Fruit fly (Drosophila melanogaster) whole organism, embryonic: ENCODE results near the gene CG5938.

Experiments used
- Adf1 ChIP-seq: fragments of 200-800 bp; sonication (Bioruptor generic); IDR thresholded peaks from 2 replicates; pipeline ENCODE4 v1.3.6; 2022; ENCODE audit warnings: missing biosample characterization, missing genetic modification characterization
- Atf-2 ChIP-seq: fragments of 200-800 bp; sonication (Bioruptor generic); optimal IDR thresholded peaks from 2 replicates; lab custom pipeline; 2016; ENCODE audit warnings: missing biosample characterization, missing genetic modification characterization
- BtbVII ChIP-seq: fragments of 200-800 bp; sonication (Bioruptor generic); optimal IDR thresholded peaks from 3 replicates; lab custom pipeline; 2017; ENCODE audit warnings: missing biosample characterization, mild to moderate bottlenecking, missing genetic modification characterization
- CG10209 ChIP-seq: fragments of 200-800 bp; sonication (Bioruptor generic); optimal IDR thresholded peaks from 3 replicates; lab custom pipeline; 2017; ENCODE audit warnings: missing biosample characterization, mild to moderate bottlenecking, missing genetic modification characterization, missing genetic modification reagents
- CG10274 ChIP-seq: fragments of 200-800 bp; sonication (Bioruptor generic); optimal IDR thresholded peaks from 3 replicates; lab custom pipeline; 2017; ENCODE audit warnings: missing biosample characterization, mild to moderate bottlenecking, missing genetic modification characterization
- CG10462 ChIP-seq: fragments of 200-800 bp; sonication (Bioruptor generic); optimal IDR thresholded peaks from 2 replicates; lab custom pipeline; 2016; ENCODE audit warnings: missing biosample characterization, missing genetic modification characterization
- CG10565 ChIP-seq: fragments of 200-800 bp; sonication (Bioruptor generic); optimal IDR thresholded peaks from 3 replicates; lab custom pipeline; 2016; ENCODE audit warnings: missing biosample characterization, mild to moderate bottlenecking, missing genetic modification characterization
- CG11247 ChIP-seq: fragments of 200-800 bp; sonication (Bioruptor generic); IDR thresholded peaks from 2 replicates; pipeline ENCODE4 v1.3.6; 2022; ENCODE audit warnings: missing biosample characterization, missing genetic modification characterization
- CG11560 ChIP-seq: fragments of 200-800 bp; sonication (Bioruptor generic); IDR thresholded peaks from 3 replicates; pipeline ENCODE4 v1.3.6; 2022; ENCODE audit warnings: missing biosample characterization, missing genetic modification characterization
- CG11695 ChIP-seq: fragments of 200-800 bp; sonication (Bioruptor generic); IDR thresholded peaks from 3 replicates; pipeline ENCODE4 v1.3.6; 2022; ENCODE audit warnings: missing biosample characterization, missing genetic modification characterization
- CG12071 ChIP-seq: fragments of 200-800 bp; sonication (Bioruptor generic); optimal IDR thresholded peaks from 3 replicates; lab custom pipeline; 2018; ENCODE audit warnings: missing biosample characterization, mild to moderate bottlenecking, missing genetic modification characterization
- CG12744 ChIP-seq: fragments of 200-800 bp; sonication (Bioruptor generic); optimal IDR thresholded peaks from 2 replicates; lab custom pipeline; 2016; ENCODE audit warnings: missing biosample characterization, missing genetic modification characterization
- CG14441 ChIP-seq: fragments of 200-800 bp; sonication (Bioruptor generic); IDR thresholded peaks from 2 replicates; pipeline ENCODE4 v1.3.6; 2022; ENCODE audit warnings: missing biosample characterization, missing genetic modification characterization
- CG16813 ChIP-seq: fragments of 200-800 bp; sonication (Bioruptor generic); IDR thresholded peaks from 3 replicates; pipeline ENCODE4 v1.3.6; 2022; ENCODE audit warnings: missing biosample characterization, missing genetic modification characterization; ENCODE audit not compliant: partially characterized antibody
- CG32772 ChIP-seq: fragments of 200-800 bp; sonication (Bioruptor generic); IDR thresholded peaks from 2 replicates; pipeline ENCODE4 v1.3.6; 2022; ENCODE audit warnings: missing biosample characterization, missing genetic modification characterization
- CG3847 ChIP-seq: fragments of 200-800 bp; sonication (Bioruptor generic); IDR thresholded peaks from 2 replicates; pipeline ENCODE4 v1.3.6; 2022; ENCODE audit warnings: missing biosample characterization, missing genetic modification characterization
- CG4328 ChIP-seq: fragments of 200-800 bp; sonication (Bioruptor generic); optimal IDR thresholded peaks from 3 replicates; lab custom pipeline; 2017; ENCODE audit warnings: missing biosample characterization, missing genetic modification reagents, missing genetic modification characterization
- CG5953 ChIP-seq: fragments of 200-800 bp; sonication (Bioruptor generic); IDR thresholded peaks from 2 replicates; pipeline ENCODE4 v1.3.6; 2022; ENCODE audit warnings: missing biosample characterization, missing genetic modification characterization
- CG6654 ChIP-seq: fragments of 200-800 bp; sonication (Bioruptor generic); optimal IDR thresholded peaks from 2 replicates; lab custom pipeline; 2017; ENCODE audit warnings: missing biosample characterization, mild to moderate bottlenecking, missing genetic modification characterization
- CG6791 ChIP-seq: fragments of 200-800 bp; sonication (Bioruptor generic); IDR thresholded peaks from 3 replicates; pipeline ENCODE4 v1.3.6; 2022; ENCODE audit warnings: missing biosample characterization, missing genetic modification characterization; ENCODE audit not compliant: partially characterized antibody
- CG7987 ChIP-seq: fragments of 200-800 bp; sonication (Bioruptor generic); optimal IDR thresholded peaks from 2 replicates; lab custom pipeline; 2018; ENCODE audit warnings: missing biosample characterization, mild to moderate bottlenecking, missing genetic modification characterization, moderate library complexity
- CkIIα-i1 ChIP-seq: fragments of 200-800 bp; sonication (Bioruptor generic); IDR thresholded peaks from 2 replicates; pipeline ENCODE4 v1.3.6; 2022; ENCODE audit warnings: missing biosample characterization, missing genetic modification characterization
- D ChIP-seq, 2 experiments: fragments of 200-800 bp in 1 of 2; fragments of >200 bp in 1 of 2; sonication (Bioruptor generic) in 1 of 2; optimal IDR thresholded peaks; 2 replicates in 1 of 2; 3 replicates in 1 of 2; lab custom pipeline; 2017; ENCODE audit warnings: mild to moderate bottlenecking in 1 of 2, missing biosample characterization in 1 of 2, missing genetic modification characterization in 1 of 2, missing genetic modification reagents in 1 of 2
- H2.0 ChIP-seq: fragments of 200-800 bp; sonication (Bioruptor generic); IDR thresholded peaks from 2 replicates; pipeline ENCODE4 v1.3.6; 2022; ENCODE audit warnings: missing biosample characterization, missing genetic modification characterization
- Hey ChIP-seq: fragments of 200-800 bp; sonication (Bioruptor generic); optimal IDR thresholded peaks from 3 replicates; lab custom pipeline; 2018; ENCODE audit warnings: missing biosample characterization, mild to moderate bottlenecking, missing genetic modification characterization
- Nf-YA ChIP-seq: fragments of 200-800 bp; sonication (Bioruptor generic); IDR thresholded peaks from 2 replicates; pipeline ENCODE4 v1.3.6; 2022; ENCODE audit warnings: missing biosample characterization, missing genetic modification characterization
- Ptx1 ChIP-seq: fragments of 200-800 bp; sonication (Bioruptor generic); IDR thresholded peaks from 2 replicates; pipeline ENCODE4 v1.3.6; 2022; ENCODE audit warnings: missing biosample characterization, missing genetic modification characterization
- Taf1 ChIP-seq: fragments of 200-800 bp; sonication (Bioruptor generic); IDR thresholded peaks from 2 replicates; pipeline ENCODE4 v1.3.6; 2022; ENCODE audit warnings: missing biosample characterization, missing genetic modification characterization
- abd-A ChIP-seq: fragments of 200-800 bp; sonication (Bioruptor generic); optimal IDR thresholded peaks from 3 replicates; lab custom pipeline; 2019; ENCODE audit warnings: missing biosample characterization, mild to moderate bottlenecking, missing genetic modification characterization, moderate library complexity
- amos ChIP-seq: fragments of 200-800 bp; sonication (Bioruptor generic); IDR thresholded peaks from 2 replicates; pipeline ENCODE4 v1.3.6; 2022; ENCODE audit warnings: missing biosample characterization, missing genetic modification characterization; ENCODE audit not compliant: partially characterized antibody
- ato ChIP-seq: fragments of 200-800 bp; sonication (Bioruptor generic); IDR thresholded peaks from 2 replicates; pipeline ENCODE4 v1.3.6; 2022; ENCODE audit warnings: missing biosample characterization, missing genetic modification characterization; ENCODE audit not compliant: partially characterized antibody
- cato ChIP-seq: fragments of 200-800 bp; sonication (Bioruptor generic); optimal IDR thresholded peaks from 2 replicates; lab custom pipeline; 2016; ENCODE audit warnings: missing biosample characterization, missing genetic modification characterization, borderline replicate concordance
- caup ChIP-seq: fragments of 200-800 bp; sonication (Bioruptor generic); optimal IDR thresholded peaks from 3 replicates; lab custom pipeline; 2017; ENCODE audit warnings: missing biosample characterization, mild to moderate bottlenecking, missing genetic modification characterization, moderate library complexity; ENCODE audit not compliant: severe bottlenecking
- chinmo ChIP-seq: fragments of 200-800 bp; sonication (Bioruptor generic); IDR thresholded peaks from 4 replicates; pipeline ENCODE4 v1.3.6; 2022; ENCODE audit warnings: missing biosample characterization, missing genetic modification characterization; ENCODE audit not compliant: partially characterized antibody
- chn ChIP-seq: fragments of 200-800 bp; sonication (Bioruptor generic); optimal IDR thresholded peaks from 2 replicates; lab custom pipeline; 2016; ENCODE audit warnings: missing biosample characterization, missing genetic modification characterization
- grau ChIP-seq: fragments of 200-800 bp; optimal IDR thresholded peaks from 3 replicates; lab custom pipeline; 2019; ENCODE audit warnings: missing biosample characterization, mild to moderate bottlenecking, missing genetic modification characterization, moderate library complexity
- kni ChIP-seq: fragments of 200-800 bp; sonication (Bioruptor generic); optimal IDR thresholded peaks from 3 replicates; lab custom pipeline; 2017; ENCODE audit warnings: mild to moderate bottlenecking, missing biosample characterization, missing genetic modification reagents, missing genetic modification characterization
- lilli ChIP-seq: fragments of 200-800 bp; sonication (Bioruptor generic); optimal IDR thresholded peaks from 3 replicates; lab custom pipeline; 2016; ENCODE audit warnings: missing biosample characterization, missing genetic modification characterization
- nau ChIP-seq: fragments of 200-800 bp; sonication (Bioruptor generic); optimal IDR thresholded peaks from 3 replicates; lab custom pipeline; 2017; ENCODE audit warnings: missing biosample characterization, mild to moderate bottlenecking, missing genetic modification characterization, missing genetic modification reagents
- nerfin-2 ChIP-seq: fragments of 200-800 bp; sonication (Bioruptor generic); IDR thresholded peaks from 2 replicates; pipeline ENCODE4 v1.3.6; 2022; ENCODE audit warnings: missing biosample characterization, missing genetic modification characterization; ENCODE audit not compliant: partially characterized antibody
- otp ChIP-seq: fragments of 200-800 bp; sonication (Bioruptor generic); IDR thresholded peaks from 3 replicates; pipeline ENCODE4, ENCODE4 v1.3.6; 2022; ENCODE audit warnings: missing biosample characterization, missing genetic modification characterization
- peb ChIP-seq: fragments of 200-800 bp; sonication (Bioruptor generic); IDR thresholded peaks from 2 replicates; pipeline ENCODE4 v1.3.6; 2022; ENCODE audit warnings: missing biosample characterization, missing genetic modification characterization
- sim ChIP-seq: fragments of 200-800 bp; sonication (Bioruptor generic); IDR thresholded peaks from 2 replicates; pipeline ENCODE4 v1.3.6; 2022; ENCODE audit warnings: missing biosample characterization, missing genetic modification characterization
- sima ChIP-seq: fragments of 200-800 bp; sonication (Bioruptor generic); optimal IDR thresholded peaks from 2 replicates; lab custom pipeline; 2016; ENCODE audit warnings: missing biosample characterization, missing genetic modification characterization
- tio ChIP-seq: fragments of 200-800 bp; sonication (Bioruptor generic); optimal IDR thresholded peaks from 2 replicates; lab custom pipeline; 2017; ENCODE audit warnings: missing biosample characterization, missing genetic modification characterization, inconsistent platforms
- trem ChIP-seq: fragments of 200-800 bp; optimal IDR thresholded peaks from 3 replicates; lab custom pipeline; 2019; ENCODE audit warnings: missing biosample characterization, mild to moderate bottlenecking, missing genetic modification characterization, moderate library complexity
- vfl ChIP-seq: fragments of 200-800 bp; sonication (Bioruptor generic); optimal IDR thresholded peaks from 2 replicates; lab custom pipeline; 2016; ENCODE audit warnings: missing biosample characterization, missing genetic modification characterization
- zen2 ChIP-seq: fragments of 200-800 bp; sonication (Bioruptor generic); IDR thresholded peaks from 3 replicates; pipeline ENCODE4 v1.3.6; 2022; ENCODE audit warnings: missing biosample characterization, missing genetic modification characterization; ENCODE audit not compliant: partially characterized antibody

CG5938 gene

DNA sequence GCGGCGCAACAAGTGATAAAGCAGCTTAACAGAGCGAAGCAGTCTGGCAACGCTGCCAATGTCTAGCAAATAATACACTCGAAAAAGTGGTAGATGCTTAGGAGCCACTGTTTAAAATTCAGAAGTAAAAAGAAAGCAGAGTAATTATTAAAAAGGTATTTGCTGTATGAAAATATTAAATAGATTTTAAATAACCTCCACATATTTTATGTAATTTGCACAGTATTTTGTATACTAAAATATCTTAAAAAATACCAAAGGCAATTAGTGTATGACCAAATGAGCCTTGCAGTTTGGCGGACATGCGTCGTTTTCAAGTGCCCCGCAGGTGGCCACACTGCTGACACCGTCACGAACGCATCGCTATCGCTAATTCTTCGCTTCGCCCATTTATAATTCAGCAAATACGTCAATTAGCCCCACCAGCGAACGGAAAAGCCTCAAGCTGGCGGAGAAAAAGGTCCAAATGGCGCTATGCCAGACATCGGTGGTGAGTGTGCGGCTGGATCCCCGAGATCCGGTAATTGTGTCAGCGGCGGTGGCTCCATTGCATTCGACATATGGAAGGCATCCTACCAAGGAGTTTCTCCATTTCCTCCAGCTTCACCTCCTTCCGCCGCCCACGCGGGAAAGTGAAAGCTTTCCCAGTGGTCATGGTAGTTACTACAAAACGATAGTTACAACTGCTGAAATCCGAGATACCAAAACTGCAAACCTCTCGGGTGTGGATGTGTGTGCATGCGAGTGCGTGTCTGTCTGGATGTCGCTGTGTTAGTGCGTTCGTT lies 21.3 kb upstream of the CG5938 start, which contains the start of gene pll (continued):
- TF ChIP-seq sima (GFP tag; lab: Kevin White, UChicago): no peak
- peak; percentile 27 for TF ChIP-seq Atf-2 (GFP tag; lab: Kevin White, UChicago)
- TF ChIP-seq amos (GFP tag; lab: Robert Waterston, UW): peak; percentile 50; the same call in 1 of the 2 replicates
- TF ChIP-seq kni (GFP tag; lab: Kevin White, UChicago): no peak
- no peak for TF ChIP-seq CG6791 (GFP tag; lab: Robert Waterston, UW)
- TF ChIP-seq grau (tag; lab: Kevin White, UChicago): peak; percentile 80
- peak; percentile 89 for TF ChIP-seq CG32772 (GFP tag; lab: Robert Waterston, UW)
- peak; percentile 76 for TF ChIP-seq Taf1 (GFP tag; lab: Robert Waterston, UW)
- TF ChIP-seq cato (GFP tag; lab: Kevin White, UChicago): no peak
- peak; percentile 69 for TF ChIP-seq CG10209 (GFP tag; lab: Kevin White, UChicago)
- TF ChIP-seq nerfin-2 (GFP tag; lab: Robert Waterston, UW): no peak
- peak; percentile 83; the same call in 2 of the 3 replicates for TF ChIP-seq otp (GFP tag; lab: Robert Waterston, UW)
- TF ChIP-seq CG10274 (GFP tag; lab: Kevin White, UChicago): no peak
- TF ChIP-seq peb (GFP tag; lab: Robert Waterston, UW): peak; percentile 83
- peak; percentile 84 for TF ChIP-seq H2.0 (GFP tag; lab: Robert Waterston, UW)
- TF ChIP-seq CG10462: peak; percentile 41
- TF ChIP-seq Nf-YA: peak; percentile 77
- no peak for TF ChIP-seq CG12071
- peak; percentile 77 for TF ChIP-seq CG12744 (GFP tag; lab: Kevin White, UChicago)
- peak; percentile 67 for TF ChIP-seq Adf1
- TF ChIP-seq CG16813 (GFP tag; lab: Robert Waterston, UW): peak; percentile 29; the same call in 1 of the 3 replicates
- TF ChIP-seq sim (GFP tag; lab: Robert Waterston, UW): no peak
- TF ChIP-seq CG10565 (GFP tag; lab: Kevin White, UChicago): peak; percentile 42
- TF ChIP-seq nau (GFP tag; lab: Kevin White, UChicago): no peak
- peak; percentile 88 for TF ChIP-seq CG5953 (GFP tag; lab: Robert Waterston, UW)
- peak; percentile 58; the same call in 1 of the 3 replicates for TF ChIP-seq CG11560 (tag; lab: Robert Waterston, UW)
- peak; percentile 90 for TF ChIP-seq CG11247 (GFP tag; lab: Robert Waterston, UW)
- peak; percentile 93 for TF ChIP-seq CG14441
- TF ChIP-seq D (optimal IDR thresholded peaks at IDR 0.05; lab: Kevin White, UChicago): peak; percentile 18
- TF ChIP-seq D (GFP tag; optimal IDR thresholded peaks at IDR 0.05; lab: Kevin White, UChicago): peak; percentile 46
- TF ChIP-seq CG11695 (GFP tag; lab: Robert Waterston, UW): peak; percentile 88
- TF ChIP-seq lilli: peak; percentile 89
- TF ChIP-seq trem (tag; lab: Kevin White, UChicago): peak; percentile 93
- no peak for TF ChIP-seq Hey (tag; lab: Kevin White, UChicago)
- peak; percentile 63 for TF ChIP-seq chn (GFP tag; lab: Kevin White, UChicago)
- peak; percentile 89 for TF ChIP-seq CG3847
- no peak for TF ChIP-seq tio
- TF ChIP-seq CkIIα-i1 (GFP tag; lab: Robert Waterston, UW): no peak
- peak; percentile 89 for TF ChIP-seq Ptx1
- TF ChIP-seq CG4328 (GFP tag; lab: Kevin White, UChicago): peak; percentile 6
- no peak for TF ChIP-seq zen2 (GFP tag; lab: Robert Waterston, UW)
- TF ChIP-seq CG6654: no peak
- TF ChIP-seq ato (GFP tag; lab: Robert Waterston, UW): no peak
- peak; percentile 58 for TF ChIP-seq caup
- no peak for TF ChIP-seq abd-A (tag; lab: Kevin White, UChicago)
- peak; percentile 34 for TF ChIP-seq BtbVII
- 0 out of 4 replicates have a peak, but pooled peaks have one; percentile 60 for TF ChIP-seq chinmo (GFP tag; lab: Robert Waterston, UW)
- peak; percentile 32 for TF ChIP-seq CG7987
- TF ChIP-seq vfl (GFP tag; lab: Kevin White, UChicago): peak; percentile 67
